Fruit fly (Drosophila melanogaster): ENCODE results near the gene CaMKI.

DNA sequence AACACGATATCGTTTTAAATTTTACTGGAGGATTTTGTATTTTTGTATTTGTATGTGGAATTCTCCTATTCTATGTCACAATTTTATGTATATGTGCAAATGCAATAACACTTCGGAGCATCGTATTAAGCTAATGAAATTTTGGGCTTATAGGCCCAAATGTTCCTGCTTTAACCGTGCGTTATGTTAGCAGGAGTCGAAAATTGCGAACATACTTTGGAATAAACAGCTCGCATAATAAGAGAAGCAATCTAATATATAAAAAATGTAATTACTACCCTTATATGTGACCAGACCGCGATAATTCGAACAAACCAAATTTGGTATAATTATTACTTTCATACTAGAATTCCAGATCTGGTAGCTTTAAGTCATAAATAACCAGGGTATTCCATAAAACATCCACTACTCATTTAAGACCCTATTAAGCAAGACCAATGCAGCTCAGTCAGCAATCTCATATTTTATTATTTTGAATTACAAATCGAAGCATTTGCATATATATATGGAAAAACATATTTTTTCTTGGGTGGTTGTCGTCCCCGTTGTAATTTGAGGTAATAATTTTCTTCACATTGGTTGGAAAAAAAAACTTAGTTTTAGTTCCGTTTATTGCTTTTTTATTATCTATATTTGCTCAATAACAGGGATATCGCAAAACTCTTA is 1.6 kb upstream of the CaMKI start, which contains the start of gene lgs:
- no peak for TF ChIP-seq psq (optimal IDR thresholded peaks at IDR 0.05)
- TF ChIP-seq pan (optimal IDR thresholded peaks at IDR 0.05): no peak
- TF ChIP-seq CG8478 (optimal IDR thresholded peaks at IDR 0.05): no peak
- TF ChIP-seq Dll (optimal IDR thresholded peaks at IDR 0.05): no peak
